Fruit fly (Drosophila melanogaster) whole organism, embryonic: ENCODE results near the gene CG1738.

Experiments used
- Ada2b ChIP-seq: fragments of 200-800 bp; sonication (Bioruptor generic); IDR thresholded peaks from 2 replicates; pipeline ENCODE4 v1.3.6; 2022; ENCODE audit warnings: missing biosample characterization, missing genetic modification characterization
- Blimp-1 ChIP-seq: fragments of 200-800 bp; sonication (Bioruptor generic); optimal IDR thresholded peaks from 3 replicates; lab custom pipeline; 2018; ENCODE audit warnings: missing biosample characterization, missing genetic modification characterization, mild to moderate bottlenecking, moderate library complexity, missing genetic modification reagents
- Bteb2 ChIP-seq: fragments of 200-800 bp; sonication (Bioruptor generic); optimal IDR thresholded peaks from 2 replicates; lab custom pipeline; 2016; ENCODE audit warnings: missing biosample characterization, missing genetic modification characterization
- CG10462 ChIP-seq: fragments of 200-800 bp; sonication (Bioruptor generic); optimal IDR thresholded peaks from 2 replicates; lab custom pipeline; 2016; ENCODE audit warnings: missing biosample characterization, missing genetic modification characterization
- CG13296 ChIP-seq: fragments of 200-800 bp; sonication (Bioruptor generic); optimal IDR thresholded peaks from 3 replicates; lab custom pipeline; 2018; ENCODE audit warnings: missing biosample characterization, mild to moderate bottlenecking, missing genetic modification characterization
- CG13894 ChIP-seq: fragments of 200-800 bp; sonication (Bioruptor generic); optimal IDR thresholded peaks from 3 replicates; lab custom pipeline; 2018; ENCODE audit warnings: missing biosample characterization, mild to moderate bottlenecking, missing genetic modification characterization, moderate library complexity
- CG14014 ChIP-seq: fragments of 200-800 bp; sonication (Bioruptor generic); IDR thresholded peaks from 2 replicates; pipeline ENCODE4 v1.3.6; 2022; ENCODE audit warnings: missing biosample characterization, missing genetic modification characterization
- CG15479 ChIP-seq: fragments of 200-800 bp; sonication (Bioruptor generic); optimal IDR thresholded peaks from 3 replicates; lab custom pipeline; 2019; ENCODE audit warnings: missing biosample characterization, mild to moderate bottlenecking, missing genetic modification characterization, moderate library complexity
- CG15514 ChIP-seq: fragments of 200-800 bp; sonication (Bioruptor generic); optimal IDR thresholded peaks from 3 replicates; lab custom pipeline; 2017; ENCODE audit warnings: missing biosample characterization, missing genetic modification characterization, mild to moderate bottlenecking, moderate library complexity, missing genetic modification reagents
- CG16863 ChIP-seq: fragments of 200-800 bp; sonication (Bioruptor generic); optimal IDR thresholded peaks from 3 replicates; lab custom pipeline; 2016; ENCODE audit warnings: missing biosample characterization, missing genetic modification characterization
- CG17568 ChIP-seq: fragments of 200-800 bp; sonication (Bioruptor generic); optimal IDR thresholded peaks from 2 replicates; lab custom pipeline; 2018; ENCODE audit warnings: missing biosample characterization, mild to moderate bottlenecking, missing genetic modification characterization, moderate library complexity
- CG2202 ChIP-seq: fragments of 200-800 bp; sonication (Bioruptor generic); optimal IDR thresholded peaks from 2 replicates; lab custom pipeline; 2018; ENCODE audit warnings: missing biosample characterization, mild to moderate bottlenecking, missing genetic modification characterization
- CG31365 ChIP-seq: fragments of 200-800 bp; sonication (Bioruptor generic); optimal IDR thresholded peaks from 2 replicates; lab custom pipeline; 2018; ENCODE audit warnings: missing biosample characterization, mild to moderate bottlenecking, missing genetic modification characterization
- CG34422 ChIP-seq: fragments of 200-800 bp; sonication (Bioruptor generic); IDR thresholded peaks from 3 replicates; pipeline ENCODE4 v1.3.6; 2022; ENCODE audit warnings: missing biosample characterization, missing genetic modification characterization
- CG6254 ChIP-seq: fragments of 200-800 bp; sonication (Bioruptor generic); optimal IDR thresholded peaks from 3 replicates; lab custom pipeline; 2017; ENCODE audit warnings: mild to moderate bottlenecking, missing biosample characterization, missing genetic modification reagents, missing genetic modification characterization
- CG8924 ChIP-seq: fragments of 200-800 bp; optimal IDR thresholded peaks from 3 replicates; lab custom pipeline; 2019; ENCODE audit warnings: missing biosample characterization, mild to moderate bottlenecking, missing genetic modification characterization, moderate library complexity
- Chrac-16 ChIP-seq: fragments of 200-800 bp; sonication (Bioruptor generic); optimal IDR thresholded peaks from 3 replicates; lab custom pipeline; 2016; ENCODE audit warnings: missing biosample characterization, missing genetic modification characterization
- CkIIα-i1 ChIP-seq: fragments of 200-800 bp; sonication (Bioruptor generic); IDR thresholded peaks from 2 replicates; pipeline ENCODE4 v1.3.6; 2022; ENCODE audit warnings: missing biosample characterization, missing genetic modification characterization
- D19A ChIP-seq: fragments of 200-800 bp; optimal IDR thresholded peaks from 3 replicates; lab custom pipeline; 2019; ENCODE audit warnings: missing biosample characterization, mild to moderate bottlenecking, missing genetic modification characterization, moderate library complexity
- Gug ChIP-seq: fragments of 200-800 bp; sonication (Bioruptor generic); IDR thresholded peaks from 4 replicates; pipeline ENCODE4 v1.3.6; 2022; ENCODE audit warnings: missing biosample characterization, missing genetic modification characterization
- HLH4C ChIP-seq: fragments of 200-800 bp; sonication (Bioruptor generic); IDR thresholded peaks from 3 replicates; pipeline ENCODE4 v1.3.6; 2022; ENCODE audit warnings: missing biosample characterization, missing genetic modification characterization; ENCODE audit not compliant: partially characterized antibody
- Hsf ChIP-seq: fragments of 200-800 bp; sonication (Bioruptor generic); optimal IDR thresholded peaks from 3 replicates; lab custom pipeline; 2016; ENCODE audit warnings: missing biosample characterization, missing genetic modification characterization
- Jarid2 ChIP-seq: fragments of 200-800 bp; sonication (Bioruptor generic); optimal IDR thresholded peaks from 3 replicates; lab custom pipeline; 2017; ENCODE audit warnings: mild to moderate bottlenecking, missing biosample characterization, missing genetic modification reagents, missing genetic modification characterization
- Lhr ChIP-seq: fragments of 200-800 bp; sonication (Bioruptor generic); optimal IDR thresholded peaks from 3 replicates; lab custom pipeline; 2017; ENCODE audit warnings: mild to moderate bottlenecking, missing biosample characterization, missing genetic modification reagents, missing genetic modification characterization
- Myb ChIP-seq: fragments of 200-800 bp; sonication (Bioruptor generic); optimal IDR thresholded peaks from 2 replicates; lab custom pipeline; 2016; ENCODE audit warnings: missing biosample characterization, missing genetic modification characterization
- NC2β ChIP-seq: fragments of 200-800 bp; sonication (Bioruptor generic); optimal IDR thresholded peaks from 2 replicates; lab custom pipeline; 2016; ENCODE audit warnings: missing biosample characterization, missing genetic modification characterization
- Ptx1 ChIP-seq: fragments of 200-800 bp; sonication (Bioruptor generic); IDR thresholded peaks from 2 replicates; pipeline ENCODE4 v1.3.6; 2022; ENCODE audit warnings: missing biosample characterization, missing genetic modification characterization
- ash1 ChIP-seq: fragments of 200-800 bp; sonication (Bioruptor generic); optimal IDR thresholded peaks from 2 replicates; lab custom pipeline; 2018; ENCODE audit warnings: missing biosample characterization, mild to moderate bottlenecking, missing genetic modification characterization
- bcd ChIP-seq: fragments of 200-800 bp; sonication (Bioruptor generic); optimal IDR thresholded peaks from 2 replicates; lab custom pipeline; 2017; ENCODE audit warnings: missing biosample characterization, mild to moderate bottlenecking, missing genetic modification characterization
- bowl ChIP-seq: fragments of 200-800 bp; sonication (Bioruptor generic); IDR thresholded peaks from 2 replicates; pipeline ENCODE4 v1.3.6; 2022; ENCODE audit warnings: missing biosample characterization, missing genetic modification characterization
- br ChIP-seq: fragments of >200 bp; optimal IDR thresholded peaks from 2 replicates; lab custom pipeline; 2017
- chn ChIP-seq: fragments of 200-800 bp; sonication (Bioruptor generic); optimal IDR thresholded peaks from 2 replicates; lab custom pipeline; 2016; ENCODE audit warnings: missing biosample characterization, missing genetic modification characterization
- dan ChIP-seq: fragments of 200-800 bp; sonication (Bioruptor generic); IDR thresholded peaks from 2 replicates; pipeline ENCODE4 v1.3.6; 2022; ENCODE audit warnings: missing biosample characterization, missing genetic modification characterization
- ems ChIP-seq: fragments of 200-800 bp; sonication (Bioruptor generic); optimal IDR thresholded peaks from 3 replicates; lab custom pipeline; 2016; ENCODE audit warnings: missing biosample characterization, missing genetic modification characterization
- fd96Cb ChIP-seq: fragments of 200-800 bp; sonication (Bioruptor generic); optimal IDR thresholded peaks from 2 replicates; lab custom pipeline; 2018; ENCODE audit warnings: missing biosample characterization, mild to moderate bottlenecking, missing genetic modification characterization, moderate library complexity
- gce ChIP-seq: fragments of 200-800 bp; sonication (Bioruptor generic); IDR thresholded peaks from 3 replicates; pipeline ENCODE4 v1.3.6; 2022; ENCODE audit warnings: missing biosample characterization, missing genetic modification characterization
- gcm ChIP-seq: fragments of 200-800 bp; sonication (Bioruptor generic); optimal IDR thresholded peaks from 2 replicates; lab custom pipeline; 2019; ENCODE audit warnings: missing biosample characterization, mild to moderate bottlenecking, missing genetic modification characterization, moderate library complexity
- gt ChIP-seq: fragments of 200-800 bp; sonication (Bioruptor generic); IDR thresholded peaks from 2 replicates; pipeline ENCODE4 v1.3.6; 2022; ENCODE audit warnings: missing biosample characterization, missing genetic modification characterization
- jigr1 ChIP-seq: fragments of 200-800 bp; sonication (Bioruptor generic); IDR thresholded peaks from 3 replicates; pipeline ENCODE4 v1.3.6; 2022; ENCODE audit warnings: missing biosample characterization, missing genetic modification characterization
- jing ChIP-seq: fragments of 200-800 bp; sonication (Bioruptor generic); optimal IDR thresholded peaks from 2 replicates; lab custom pipeline; 2018; ENCODE audit warnings: missing biosample characterization, mild to moderate bottlenecking, missing genetic modification characterization
- lilli ChIP-seq: fragments of 200-800 bp; sonication (Bioruptor generic); optimal IDR thresholded peaks from 3 replicates; lab custom pipeline; 2016; ENCODE audit warnings: missing biosample characterization, missing genetic modification characterization
- nmo ChIP-seq: fragments of 200-800 bp; sonication (Bioruptor generic); optimal IDR thresholded peaks from 2 replicates; lab custom pipeline; 2018; ENCODE audit warnings: missing biosample characterization, mild to moderate bottlenecking, missing genetic modification characterization, moderate library complexity
- oc ChIP-seq: fragments of 200-800 bp; sonication (Bioruptor generic); optimal IDR thresholded peaks from 2 replicates; lab custom pipeline; 2018; ENCODE audit warnings: missing biosample characterization, mild to moderate bottlenecking, missing genetic modification characterization, moderate library complexity
- ranshi ChIP-seq: fragments of 200-800 bp; sonication (Bioruptor generic); IDR thresholded peaks from 2 replicates; pipeline ENCODE4 v1.3.6; 2022; ENCODE audit warnings: missing biosample characterization, missing genetic modification characterization
- rib ChIP-seq: fragments of 200-800 bp; sonication (Bioruptor generic); IDR thresholded peaks from 2 replicates; pipeline ENCODE4 v1.3.6; 2022; ENCODE audit warnings: missing biosample characterization, missing genetic modification characterization
- ro ChIP-seq: fragments of 200-800 bp; sonication (Bioruptor generic); IDR thresholded peaks from 2 replicates; pipeline ENCODE4 v1.3.6; 2022; ENCODE audit warnings: missing biosample characterization, missing genetic modification characterization
- sima ChIP-seq: fragments of 200-800 bp; sonication (Bioruptor generic); optimal IDR thresholded peaks from 2 replicates; lab custom pipeline; 2016; ENCODE audit warnings: missing biosample characterization, missing genetic modification characterization
- sisA ChIP-seq: fragments of 200-800 bp; sonication (Bioruptor generic); IDR thresholded peaks from 2 replicates; pipeline ENCODE4 v1.3.6; 2022; ENCODE audit warnings: missing biosample characterization, missing genetic modification characterization
- ssp ChIP-seq: fragments of 200-800 bp; sonication (Bioruptor generic); IDR thresholded peaks from 2 replicates; pipeline ENCODE4 v1.3.6; 2022; ENCODE audit warnings: missing biosample characterization, missing genetic modification characterization
- stwl ChIP-seq: fragments of 200-800 bp; sonication (Bioruptor generic); optimal IDR thresholded peaks from 3 replicates; lab custom pipeline; 2018; ENCODE audit warnings: missing biosample characterization, mild to moderate bottlenecking, missing genetic modification characterization, moderate library complexity
- tup ChIP-seq: fragments of 200-800 bp; sonication (Bioruptor generic); optimal IDR thresholded peaks from 2 replicates; lab custom pipeline; 2016; ENCODE audit warnings: missing biosample characterization, mild to moderate bottlenecking, missing genetic modification characterization, moderate library complexity
- vnd ChIP-seq: fragments of 200-800 bp; sonication (Bioruptor generic); IDR thresholded peaks from 3 replicates; pipeline ENCODE4 v1.3.6; 2022; ENCODE audit warnings: missing biosample characterization, missing genetic modification characterization; ENCODE audit not compliant: partially characterized antibody

The CG1738 gene

DNA sequence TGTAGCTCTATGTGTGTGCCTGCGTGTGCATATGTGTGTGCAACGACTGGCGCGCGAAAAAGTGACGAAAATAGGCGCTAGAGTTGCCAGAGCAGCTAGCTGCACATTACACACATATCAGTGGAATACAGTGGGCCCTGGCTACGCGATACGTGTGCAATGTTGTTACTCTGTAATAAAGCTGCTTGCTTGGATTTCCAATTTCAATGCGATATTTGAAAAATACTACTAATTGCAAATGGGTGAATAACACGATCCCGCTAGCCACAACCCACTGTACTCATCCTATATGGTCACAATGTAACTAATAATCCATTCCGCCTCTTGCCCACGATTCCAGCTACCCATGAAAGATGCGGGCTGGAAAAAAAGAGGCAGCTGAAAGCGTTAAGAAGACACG is 2.5 kb downstream of the CG1738 start (continued):
- peak; percentile 94 for TF ChIP-seq lilli
- TF ChIP-seq chn = peak; percentile 91
- peak; percentile 70 for TF ChIP-seq Bteb2 (GFP tag; lab: Kevin White, UChicago)
- peak; percentile 89 for TF ChIP-seq ro
- peak; percentile 92 for TF ChIP-seq bcd (GFP tag; lab: Kevin White, UChicago)
- peak; percentile 96 for TF ChIP-seq Ada2b (GFP tag; lab: Robert Waterston, UW)
- peak; percentile 95 for TF ChIP-seq Ptx1 (GFP tag; lab: Robert Waterston, UW)
- TF ChIP-seq ssp = peak; percentile 87
- no peak for TF ChIP-seq Jarid2 (GFP tag; lab: Kevin White, UChicago)
- peak; percentile 93 for TF ChIP-seq CG16863 (GFP tag; lab: Kevin White, UChicago)
- TF ChIP-seq CG31365 = peak; percentile 78
- peak; percentile 79 for TF ChIP-seq Lhr (GFP tag; lab: Kevin White, UChicago)
- peak; percentile 97 for TF ChIP-seq sisA (GFP tag; lab: Robert Waterston, UW)
- peak; percentile 93 for TF ChIP-seq nmo (GFP tag; lab: Kevin White, UChicago)
- peak; percentile 78 for TF ChIP-seq tup (GFP tag; lab: Kevin White, UChicago)
- TF ChIP-seq bowl (GFP tag; lab: Robert Waterston, UW) = peak; percentile 91
- peak; percentile 70 for TF ChIP-seq CG2202 (tag; lab: Kevin White, UChicago)
- peak; percentile 96 for TF ChIP-seq Hsf (GFP tag; lab: Kevin White, UChicago)
- peak; percentile 87 for TF ChIP-seq gt (GFP tag; lab: Robert Waterston, UW)
- TF ChIP-seq dan (GFP tag; lab: Robert Waterston, UW) = peak; percentile 74
- TF ChIP-seq gcm (GFP tag; lab: Kevin White, UChicago) = peak; percentile 85
- TF ChIP-seq gce (GFP tag; lab: Robert Waterston, UW) = peak; percentile 93
- peak; percentile 97 for TF ChIP-seq CG34422
- peak; percentile 88 for TF ChIP-seq CG8924 (tag; lab: Kevin White, UChicago)
- TF ChIP-seq fd96Cb (tag; lab: Kevin White, UChicago) = peak; percentile 91
- TF ChIP-seq rib = peak; percentile 83
- TF ChIP-seq CG14014 (GFP tag; lab: Robert Waterston, UW) = peak; percentile 95

dm6 chrX:11355708-11356174 is 6.9 kb downstream of the CG1738 start, which contains the start of gene dsh:
Gene dsh (plus strand): TSS chrX:11355881.
- TF ChIP-seq CG10462 (GFP tag; lab: Kevin White, UChicago) = no peak
- TF ChIP-seq CkIIα-i1 = no peak
- no peak for TF ChIP-seq D19A (tag; lab: Kevin White, UChicago)
- TF ChIP-seq jing (GFP tag; lab: Kevin White, UChicago) = no peak
- TF ChIP-seq sima (GFP tag; lab: Kevin White, UChicago) = no peak
- TF ChIP-seq Blimp-1 (GFP tag; lab: Kevin White, UChicago) = no peak
- no peak for TF ChIP-seq CG15479 (GFP tag; lab: Kevin White, UChicago)
- TF ChIP-seq CG13894 (tag; lab: Kevin White, UChicago) = no peak
- TF ChIP-seq CG17568 (GFP tag; lab: Kevin White, UChicago) = no peak
- TF ChIP-seq jigr1 (GFP tag; lab: Robert Waterston, UW) = no peak
- TF ChIP-seq CG15514 (GFP tag; lab: Kevin White, UChicago) = peak; percentile 15
- no peak for TF ChIP-seq CG6254 (GFP tag; lab: Kevin White, UChicago)
- TF ChIP-seq Myb = peak; percentile 65
- peak; percentile 32 for TF ChIP-seq stwl (tag; lab: Kevin White, UChicago)
- no peak for TF ChIP-seq ash1
- TF ChIP-seq ems (GFP tag; lab: Kevin White, UChicago) = no peak
- no peak for TF ChIP-seq NC2β (GFP tag; lab: Kevin White, UChicago)
- TF ChIP-seq vnd = no peak
- TF ChIP-seq HLH4C (GFP tag; lab: Robert Waterston, UW) = peak; percentile 40; the same call in 1 of the 3 replicates
- no peak for TF ChIP-seq Chrac-16 (GFP tag; lab: Kevin White, UChicago)
- no peak for TF ChIP-seq oc
- TF ChIP-seq Gug (GFP tag; lab: Robert Waterston, UW) = no peak
- no peak for TF ChIP-seq ranshi (GFP tag; lab: Robert Waterston, UW)
- TF ChIP-seq CG13296 (GFP tag; lab: Kevin White, UChicago) = no peak
- no peak for TF ChIP-seq br
